Worm (Caenorhabditis elegans) whole organism, L3 larva: ENCODE results near the gene grl-13.

ENCODE experiments used
- R02D3.7 ChIP-seq: fragments of 150-350 bp; optimal IDR thresholded peaks from 2 replicates; lab custom pipeline; 2014; ENCODE audit warnings: missing biosample characterization, missing genetic modification characterization
- ZK546.5 ChIP-seq: sonication (generic microtip); optimal IDR thresholded peaks from 2 replicates; lab custom pipeline; 2017; ENCODE audit warnings: missing biosample characterization, missing genetic modification characterization
- aly-2 ChIP-seq: fragments of 150-350 bp; optimal IDR thresholded peaks from 2 replicates; lab custom pipeline; 2014; ENCODE audit warnings: missing biosample characterization, missing genetic modification characterization
- ama-1 ChIP-seq: fragments of 150-350 bp; optimal IDR thresholded peaks from 2 replicates; lab custom pipeline; 2018
- ceh-16 ChIP-seq: sonication (generic microtip); optimal IDR thresholded peaks from 2 replicates; lab custom pipeline; 2017; ENCODE audit warnings: missing biosample characterization, missing genetic modification characterization
- ceh-28 ChIP-seq: fragments of 150-350 bp; optimal IDR thresholded peaks from 2 replicates; lab custom pipeline; 2014; ENCODE audit warnings: missing biosample characterization, missing genetic modification reagents, missing genetic modification characterization
- ceh-9 ChIP-seq: sonication (generic microtip); optimal IDR thresholded peaks from 2 replicates; lab custom pipeline; 2018; ENCODE audit warnings: missing biosample characterization, missing genetic modification characterization
- daf-12 ChIP-seq: fragments of 150-350 bp; optimal IDR thresholded peaks from 2 replicates; lab custom pipeline; 2014; ENCODE audit warnings: missing biosample characterization, missing genetic modification reagents, missing genetic modification characterization
- egl-27 ChIP-seq: sonication (generic microtip); optimal IDR thresholded peaks from 4 replicates; lab custom pipeline; 2017; ENCODE audit warnings: missing biosample characterization, missing genetic modification reagents, missing genetic modification characterization
- elt-1 ChIP-seq: fragments of 150-350 bp; optimal IDR thresholded peaks from 2 replicates; lab custom pipeline; 2014; ENCODE audit warnings: missing biosample characterization, missing genetic modification characterization
- elt-2 ChIP-seq: sonication (generic microtip); optimal IDR thresholded peaks from 2 replicates; lab custom pipeline; 2016; ENCODE audit warnings: missing genetic modification reagents, mild to moderate bottlenecking, missing genetic modification characterization, missing compliant biosample characterization
- elt-3 ChIP-seq, 3 experiments: fragments of 150-350 bp in 1 of 3; sonication (generic microtip) in 2 of 3; optimal IDR thresholded peaks; 2 replicates in 2 of 3; 4 replicates in 1 of 3; lab custom pipeline; 2014 to 2017; ENCODE audit warnings: missing biosample characterization in 3 of 3, missing genetic modification characterization in 3 of 3
- eor-1 ChIP-seq, 2 experiments: fragments of 150-350 bp; optimal IDR thresholded peaks; 2 replicates each; lab custom pipeline; 2014 to 2018; ENCODE audit warnings: missing biosample characterization in 2 of 2, missing genetic modification characterization in 2 of 2
- fkh-2 ChIP-seq: fragments of 150-350 bp; optimal IDR thresholded peaks from 2 replicates; lab custom pipeline; 2014; ENCODE audit warnings: missing biosample characterization, missing genetic modification reagents, missing genetic modification characterization
- hmg-11 ChIP-seq: sonication (generic microtip); optimal IDR thresholded peaks from 2 replicates; lab custom pipeline; 2016; ENCODE audit warnings: missing genetic modification characterization, missing compliant biosample characterization
- jun-1 ChIP-seq: fragments of 150-350 bp; optimal IDR thresholded peaks from 2 replicates; lab custom pipeline; 2014; ENCODE audit warnings: missing biosample characterization, missing genetic modification reagents, missing genetic modification characterization
- lin-39 ChIP-seq: fragments of 150-350 bp; optimal IDR thresholded peaks from 2 replicates; lab custom pipeline; 2018; ENCODE audit warnings: missing biosample characterization, missing genetic modification reagents, missing genetic modification characterization
- lsy-12 ChIP-seq: sonication (generic microtip); optimal IDR thresholded peaks from 2 replicates; lab custom pipeline; 2016; ENCODE audit warnings: mild to moderate bottlenecking, missing genetic modification characterization, missing compliant biosample characterization
- mdl-1 ChIP-seq: fragments of 150-350 bp; optimal IDR thresholded peaks from 2 replicates; lab custom pipeline; 2014; ENCODE audit warnings: missing biosample characterization, missing genetic modification characterization
- mml-1 ChIP-seq: fragments of 150-350 bp; sonication (generic microtip); optimal IDR thresholded peaks from 3 replicates; lab custom pipeline; 2014; ENCODE audit warnings: missing biosample characterization, missing genetic modification characterization
- nfya-1 ChIP-seq: sonication (generic microtip); optimal IDR thresholded peaks from 2 replicates; lab custom pipeline; 2017; ENCODE audit warnings: missing genetic modification characterization, mild to moderate bottlenecking, missing compliant biosample characterization, antibody characterized with exemption, moderate library complexity; ENCODE audit not compliant: insufficient read depth
- nhr-12 ChIP-seq: fragments of 150-350 bp; optimal IDR thresholded peaks from 2 replicates; lab custom pipeline; 2014; ENCODE audit warnings: missing biosample characterization, missing genetic modification characterization
- nhr-23 ChIP-seq: fragments of 150-350 bp; optimal IDR thresholded peaks from 2 replicates; lab custom pipeline; 2014; ENCODE audit warnings: missing biosample characterization, missing genetic modification reagents, missing genetic modification characterization
- nhr-237 ChIP-seq: fragments of 150-350 bp; optimal IDR thresholded peaks from 2 replicates; lab custom pipeline; 2014; ENCODE audit warnings: missing biosample characterization, missing genetic modification characterization
- nhr-25 ChIP-seq: sonication (generic microtip); optimal IDR thresholded peaks from 2 replicates; lab custom pipeline; 2017; ENCODE audit warnings: missing biosample characterization, missing genetic modification characterization
- nhr-28 ChIP-seq: fragments of 150-350 bp; optimal IDR thresholded peaks from 2 replicates; lab custom pipeline; 2014; ENCODE audit warnings: missing biosample characterization, missing genetic modification characterization
- nhr-67 ChIP-seq: fragments of 150-350 bp; optimal IDR thresholded peaks from 2 replicates; lab custom pipeline; 2014; ENCODE audit warnings: missing biosample characterization, missing genetic modification characterization
- nhr-77 ChIP-seq: fragments of 150-350 bp; optimal IDR thresholded peaks from 2 replicates; lab custom pipeline; 2014; ENCODE audit warnings: missing biosample characterization, missing genetic modification characterization
- pha-4 ChIP-seq: fragments of 150-350 bp; optimal IDR thresholded peaks from 2 replicates; lab custom pipeline; 2014; ENCODE audit warnings: missing biosample characterization, missing genetic modification reagents, missing genetic modification characterization
- sea-2 ChIP-seq: fragments of 150-350 bp; sonication (generic microtip); optimal IDR thresholded peaks from 4 replicates; lab custom pipeline; 2014; ENCODE audit warnings: missing biosample characterization, missing genetic modification reagents, missing genetic modification characterization
- snpc-4 ChIP-seq: fragments of 150-350 bp; optimal IDR thresholded peaks from 2 replicates; lab custom pipeline; 2014; ENCODE audit warnings: missing biosample characterization, missing genetic modification characterization
- tbx-2 ChIP-seq: sonication (generic microtip); optimal IDR thresholded peaks from 2 replicates; lab custom pipeline; 2016; ENCODE audit warnings: mild to moderate bottlenecking, missing genetic modification characterization, missing compliant biosample characterization
- unc-62 ChIP-seq: fragments of 150-350 bp; sonication (generic microtip); optimal IDR thresholded peaks from 4 replicates; lab custom pipeline; 2014; ENCODE audit warnings: missing biosample characterization, missing genetic modification reagents, missing genetic modification characterization
- zag-1 ChIP-seq: fragments of 150-350 bp; optimal IDR thresholded peaks from 2 replicates; lab custom pipeline; 2014; ENCODE audit warnings: missing biosample characterization, missing genetic modification characterization
- ztf-11 ChIP-seq: fragments of 150-350 bp; optimal IDR thresholded peaks from 2 replicates; lab custom pipeline; 2014; ENCODE audit warnings: missing biosample characterization, missing genetic modification characterization
- ztf-4 ChIP-seq: fragments of 150-350 bp; optimal IDR thresholded peaks from 2 replicates; lab custom pipeline; 2014; ENCODE audit warnings: missing biosample characterization, missing genetic modification characterization

grl-13 gene

ce11 chrV:4364517-4364916 lies at the start of gene grl-13:
Gene grl-13 (minus strand): TSS chrV:4364617.
- TF ChIP-seq nhr-25 (tag; lab: Kevin White, UChicago): no peak
- no peak for TF ChIP-seq elt-2
- no peak for TF ChIP-seq snpc-4 (tag; lab: Kevin White, UChicago)
- TF ChIP-seq ztf-11 (tag; lab: Kevin White, UChicago): no peak
- no peak for TF ChIP-seq ztf-4 (tag; lab: Kevin White, UChicago)
- no peak for TF ChIP-seq fkh-2
- TF ChIP-seq lin-39: no peak
- no peak for TF ChIP-seq elt-3 (tag; optimal IDR thresholded peaks at IDR 0.05; lab: Kevin White, UChicago)
- no peak for TF ChIP-seq ZK546.5
- no peak for TF ChIP-seq unc-62
- no peak for TF ChIP-seq lsy-12
- no peak for TF ChIP-seq nfya-1 (tag; lab: Kevin White, UChicago)
- TF ChIP-seq tbx-2 (tag; lab: Kevin White, UChicago): no peak
- TF ChIP-seq daf-12 (tag; lab: Kevin White, UChicago): no peak
- TF ChIP-seq nhr-23 (tag; lab: Kevin White, UChicago): no peak
- TF ChIP-seq nhr-28 (tag; lab: Kevin White, UChicago): no peak
- TF ChIP-seq, all 47 proteins: peak for 0

- no peak for TF ChIP-seq ama-1 (lab: Kevin White, UChicago)
- TF ChIP-seq mdl-1: no peak
- no peak for TF ChIP-seq ZK546.5
- no peak for TF ChIP-seq ztf-11 (tag; lab: Kevin White, UChicago)
- no peak for TF ChIP-seq nhr-67 (tag; lab: Kevin White, UChicago)
Observed at ce11 chrV:4411714-4412113, 47.3 kb upstream of the grl-13 start, which contains the start of gene Y47D7A.17. Gene Y47D7A.17 (minus strand): TSS chrV:4411814.

ce11 chrV:4410643-4411042 lies 46.2 kb upstream of the grl-13 start, which contains the start of gene Y47D7A.3:
Gene Y47D7A.3 (plus strand): TSS chrV:4410943.
- TF ChIP-seq sea-2 (GFP tag; lab: Kevin White, UChicago) (no peak), nhr-23 (tag; lab: Kevin White, UChicago) (no peak), nhr-237 (no peak), aly-2 (tag; lab: Kevin White, UChicago) (no peak), R02D3.7 (tag; lab: Kevin White, UChicago) (no peak), elt-2 (no peak), elt-3 (tag; optimal IDR thresholded peaks at IDR 0.05; lab: Kevin White, UChicago) (no peak), ZK546.5 (no peak), jun-1 (tag; lab: Kevin White, UChicago) (no peak), mml-1 (tag; lab: Kevin White, UChicago) (no peak), ztf-11 (tag; lab: Kevin White, UChicago) (no peak), fkh-2 (no peak)

ce11 chrV:4407519-4407918 lies 43.1 kb upstream of the grl-13 start, which contains the start of gene nhr-118:
Gene nhr-118 (plus strand): TSS chrV:4407819.
- TF ChIP-seq snpc-4 (tag; lab: Kevin White, UChicago): no peak
- no peak for TF ChIP-seq mml-1 (tag; lab: Kevin White, UChicago)
- TF ChIP-seq elt-2: no peak
- TF ChIP-seq pha-4 (tag; lab: Kevin White, UChicago): no peak

- no peak for TF ChIP-seq ceh-28 (tag; lab: Kevin White, UChicago)
- TF ChIP-seq hmg-11 (tag; lab: Kevin White, UChicago): no peak
- TF ChIP-seq nhr-77 (tag; lab: Kevin White, UChicago): no peak
- TF ChIP-seq nhr-12: no peak
Observed at ce11 chrV:4401865-4402264, 37.4 kb upstream of the grl-13 start, which contains the start of gene F13A2.5. Gene F13A2.5 (minus strand): TSS chrV:4401965.

DNA sequence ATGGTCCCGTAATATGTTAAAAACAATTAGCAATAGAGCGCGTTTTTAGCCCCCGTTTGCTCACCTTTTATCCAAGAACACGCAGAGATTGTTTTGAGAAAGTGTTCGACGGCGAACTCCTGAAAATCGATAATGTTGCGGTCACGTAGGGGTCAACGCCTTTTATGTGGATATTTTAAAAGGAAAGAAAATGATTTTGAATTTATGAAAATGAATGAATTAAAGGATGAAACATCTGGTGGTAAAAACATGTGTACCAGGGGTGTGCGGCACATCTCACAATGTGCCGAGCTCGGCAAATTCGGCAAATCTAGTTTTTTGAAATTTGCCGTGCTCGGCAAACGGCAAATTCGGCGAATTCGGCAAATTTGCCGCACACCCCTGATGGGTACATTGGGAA lies 35.7 kb upstream of the grl-13 start, which contains the start of gene F13A2.4:
F13A2.4 (minus strand) TSS at position 101 of the 400 bp plus-strand sequence.
- TF ChIP-seq mdl-1: no peak
- no peak for TF ChIP-seq pha-4 (tag; lab: Kevin White, UChicago)
- TF ChIP-seq ZK546.5: no peak
- no peak for TF ChIP-seq R02D3.7 (tag; lab: Kevin White, UChicago)
- no peak for TF ChIP-seq egl-27 (tag; lab: Kevin White, UChicago)
- no peak for TF ChIP-seq zag-1 (tag; lab: Kevin White, UChicago)
- TF ChIP-seq ceh-9 (tag; lab: Kevin White, UChicago): no peak
- TF ChIP-seq tbx-2 (tag; lab: Kevin White, UChicago): no peak
- TF ChIP-seq ztf-11 (tag; lab: Kevin White, UChicago): no peak
- no peak for TF ChIP-seq elt-1
- no peak for TF ChIP-seq hmg-11 (tag; lab: Kevin White, UChicago)
- TF ChIP-seq eor-1 (tag; optimal IDR thresholded peaks at IDR 0.05; lab: Kevin White, UChicago): no peak
- TF ChIP-seq ceh-16 (tag; lab: Kevin White, UChicago): no peak
- no peak for TF ChIP-seq lin-39
